Fruit fly (Drosophila melanogaster): ENCODE measurements around the gene CAH8.

The CAH8 gene

dm6 chr3R:22367126-22368076, 22.1 kb downstream of the CAH8 start, which contains the start of the genes Polr3F and PyK (continued):
- TF ChIP-seq ttk (GFP tag; IDR thresholded peaks at IDR 0.05), result no peak
- no peak for TF ChIP-seq CG17186 (GFP tag; optimal IDR thresholded peaks at IDR 0.05)
- TF ChIP-seq btn (GFP tag; optimal IDR thresholded peaks at IDR 0.05), result no peak
- no peak for TF ChIP-seq CG12769 (tag; optimal IDR thresholded peaks at IDR 0.05)
- TF ChIP-seq CG18011 (GFP tag; optimal IDR thresholded peaks at IDR 0.05), result no peak
- TF ChIP-seq CG6689 (GFP tag; IDR thresholded peaks at IDR 0.05), result no peak; the same call in 1 of the 2 replicates
- TF ChIP-seq CG4854 (GFP tag; optimal IDR thresholded peaks at IDR 0.05), result peak; percentile 27
- peak in 1 of 2 experiments; percentile 79 for TF ChIP-seq Pdp1 (GFP tag; optimal IDR thresholded peaks at IDR 0.05)
- TF ChIP-seq CG12391 (tag; optimal IDR thresholded peaks at IDR 0.05), result peak; percentile 73
- no peak for TF ChIP-seq CG4360 (GFP tag; IDR thresholded peaks at IDR 0.05)
- no peak for TF ChIP-seq jing (GFP tag; optimal IDR thresholded peaks at IDR 0.05)
- TF ChIP-seq dm (GFP tag; optimal IDR thresholded peaks at IDR 0.05), result peak; percentile 25
- TF ChIP-seq Kr (GFP tag; optimal IDR thresholded peaks at IDR 0.05), result no peak
- no peak for TF ChIP-seq kay (GFP tag; optimal IDR thresholded peaks at IDR 0.05)
- TF ChIP-seq Poxn (GFP tag; IDR thresholded peaks at IDR 0.05), result no peak
- peak; percentile 14 for TF ChIP-seq HHEX (GFP tag; optimal IDR thresholded peaks at IDR 0.05)
- peak; percentile 47 for TF ChIP-seq phol (tag; optimal IDR thresholded peaks at IDR 0.05)
- TF ChIP-seq aop (GFP tag; IDR thresholded peaks at IDR 0.05), result no peak
- TF ChIP-seq unc-4 (GFP tag; IDR thresholded peaks at IDR 0.05; ENCODE audit: partially characterized antibody), result 0 out of 2 replicates have a peak, but pooled peaks have one; percentile 15
- no peak for TF ChIP-seq pb (GFP tag; optimal IDR thresholded peaks at IDR 0.05)
- no peak for TF ChIP-seq TFAM (GFP tag; optimal IDR thresholded peaks at IDR 0.05)
- TF ChIP-seq pho (GFP tag; optimal IDR thresholded peaks at IDR 0.05), result peak; percentile 25
- TF ChIP-seq unpg (GFP tag; optimal IDR thresholded peaks at IDR 0.05), result peak; percentile 53
- TF ChIP-seq CG16863 (GFP tag; optimal IDR thresholded peaks at IDR 0.05), result peak; percentile 3
- no peak for TF ChIP-seq Oaz (GFP tag; IDR thresholded peaks at IDR 0.05)
- TF ChIP-seq fd64A (GFP tag; optimal IDR thresholded peaks at IDR 0.05), result no peak
- peak; percentile 56 for TF ChIP-seq lilli (GFP tag; optimal IDR thresholded peaks at IDR 0.05)
- no peak for TF ChIP-seq chif (GFP tag; optimal IDR thresholded peaks at IDR 0.05)
- peak; percentile 52 for TF ChIP-seq CG2120 (GFP tag; optimal IDR thresholded peaks at IDR 0.05)
- TF ChIP-seq pfk (GFP tag; optimal IDR thresholded peaks at IDR 0.05), result no peak
- no peak for TF ChIP-seq Optix (GFP tag; IDR thresholded peaks at IDR 0.05)
- no peak for TF ChIP-seq pum (GFP tag; optimal IDR thresholded peaks at IDR 0.05)
- peak; percentile 3 for TF ChIP-seq dmrt99B (tag; optimal IDR thresholded peaks at IDR 0.05)
- no peak for TF ChIP-seq Eip74EF (GFP tag; optimal IDR thresholded peaks at IDR 0.05)
- TF ChIP-seq CG11560 (tag; IDR thresholded peaks at IDR 0.05), result no peak
- TF ChIP-seq CG16815 (GFP tag; optimal IDR thresholded peaks at IDR 0.05), result no peak
- no peak; the same call in 1 of the 2 replicates for TF ChIP-seq amos (GFP tag; IDR thresholded peaks at IDR 0.05; ENCODE audit: partially characterized antibody)
- no peak for TF ChIP-seq HLH54F (GFP tag; optimal IDR thresholded peaks at IDR 0.05)
- TF ChIP-seq Meics (GFP tag; optimal IDR thresholded peaks at IDR 0.05), result peak; percentile 44
- TF ChIP-seq CG43689 (GFP tag; IDR thresholded peaks at IDR 0.05), result no peak
- TF ChIP-seq Camta (GFP tag; optimal IDR thresholded peaks at IDR 0.05), result peak; percentile 46
- peak; percentile 8 for TF ChIP-seq Chrac-16 (GFP tag; optimal IDR thresholded peaks at IDR 0.05)
- no peak for TF ChIP-seq peb (GFP tag; IDR thresholded peaks at IDR 0.05)
- no peak for TF ChIP-seq Antp (GFP tag; optimal IDR thresholded peaks at IDR 0.05)
- peak; percentile 6 for TF ChIP-seq Bteb2 (GFP tag; optimal IDR thresholded peaks at IDR 0.05)
- TF ChIP-seq z (GFP tag; IDR thresholded peaks at IDR 0.05), result no peak
- no peak for TF ChIP-seq NC2β (GFP tag; optimal IDR thresholded peaks at IDR 0.05)
- peak; percentile 66 for TF ChIP-seq Dp (GFP tag; optimal IDR thresholded peaks at IDR 0.05)
- no peak for TF ChIP-seq CG10543 (GFP tag; optimal IDR thresholded peaks at IDR 0.05)

All from whole organism, embryonic.